Worm (Caenorhabditis elegans) whole organism, young adult: Measurements from ENCODE around the gene him-8.

Source experiments
- F22D6.2 ChIP-seq: sonication (generic microtip); optimal IDR thresholded peaks from 2 replicates; lab custom pipeline; 2016; ENCODE audit warnings: mild to moderate bottlenecking, missing genetic modification characterization, missing compliant biosample characterization
- ama-1 ChIP-seq, 3 experiments: fragments of 150-350 bp in 1 of 3; sonication (generic microtip) in 2 of 3; optimal IDR thresholded peaks; 2 replicates each; lab custom pipeline; 2014 to 2018; ENCODE audit warnings: missing biosample characterization in 2 of 3, missing genetic modification characterization in 2 of 3, missing genetic modification reagents in 2 of 3
- athp-1 ChIP-seq: sonication (generic microtip); optimal IDR thresholded peaks from 2 replicates; lab custom pipeline; 2017; ENCODE audit warnings: mild to moderate bottlenecking, missing genetic modification characterization, missing compliant biosample characterization
- attf-6 ChIP-seq: fragments of 200-800 bp; sonication (Bioruptor generic); IDR thresholded peaks from 2 replicates; pipeline ENCODE4 v1.3.6; 2022; ENCODE audit warnings: missing genetic modification reagents, missing genetic modification characterization, missing compliant biosample characterization
- hlh-12 ChIP-seq: sonication (generic microtip); optimal IDR thresholded peaks from 2 replicates; lab custom pipeline; 2016; ENCODE audit warnings: missing genetic modification characterization, missing compliant biosample characterization
- lag-1 ChIP-seq: fragments of 200-800 bp; sonication (Bioruptor generic); IDR thresholded peaks from 2 replicates; pipeline ENCODE4 v1.3.6; 2022; ENCODE audit warnings: missing genetic modification reagents, missing genetic modification characterization, missing compliant biosample characterization
- let-607 ChIP-seq, 2 experiments: fragments of 200-800 bp in 1 of 2; sonication (Bioruptor generic) in 1 of 2; sonication (generic microtip) in 1 of 2; optimal IDR thresholded peaks; 2 replicates each; lab custom pipeline; 2016 to 2018; ENCODE audit warnings: mild to moderate bottlenecking in 2 of 2, missing compliant biosample characterization in 2 of 2, missing genetic modification characterization in 2 of 2, moderate library complexity in 2 of 2, missing genotype in 1 of 2
- mel-28 ChIP-seq: sonication (generic microtip); optimal IDR thresholded peaks from 2 replicates; lab custom pipeline; 2016; ENCODE audit warnings: borderline replicate concordance, mild to moderate bottlenecking, missing genetic modification characterization, missing compliant biosample characterization

DNA sequence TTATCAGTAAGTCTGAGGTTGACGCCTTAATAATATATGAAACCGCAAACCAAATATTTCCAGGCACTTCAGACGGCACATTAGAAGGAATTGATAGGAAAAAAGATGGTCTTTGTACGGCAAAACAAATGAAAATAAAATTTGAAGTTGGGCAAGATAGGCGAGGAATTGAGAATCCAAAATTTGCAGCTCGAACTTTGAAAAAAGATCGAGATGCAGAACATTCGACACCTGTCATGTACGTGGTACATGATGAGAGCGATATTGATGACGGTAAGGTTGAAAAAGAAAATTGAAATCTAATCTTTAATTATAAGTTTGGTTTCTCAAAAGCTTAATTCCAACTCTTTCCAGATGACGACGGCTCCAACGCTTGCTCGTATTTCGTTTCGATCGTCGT, 15.9 kb downstream of the him-8 start:
- TF ChIP-seq ama-1 (optimal IDR thresholded peaks at IDR 0.05; lab: Kevin White, UChicago) (no peak), ama-1 (GFP tag; optimal IDR thresholded peaks at IDR 0.05; lab: Kevin White, UChicago) (no peak), hlh-12 (no peak), lag-1 (GFP tag; lab: Robert Waterston, UW) (no peak), mel-28 (tag; lab: Kevin White, UChicago) (no peak), athp-1 (tag; lab: Kevin White, UChicago) (no peak), attf-6 (GFP tag; lab: Robert Waterston, UW) (no peak), let-607 (tag; optimal IDR thresholded peaks at IDR 0.05; lab: Kevin White, UChicago) (no peak), F22D6.2 (tag; lab: Kevin White, UChicago) (no peak)
